Worm (Caenorhabditis elegans) whole organism, late embryonic: Measurements from ENCODE around the gene ain-1.

Experiments used
- C08G9.2 ChIP-seq: sonication (generic microtip); optimal IDR thresholded peaks from 2 replicates; lab custom pipeline; 2016; ENCODE audit warnings: mild to moderate bottlenecking, missing genetic modification characterization, moderate library complexity, missing compliant biosample characterization
- C38D4.7 ChIP-seq: fragments of 200-800 bp; sonication (Bioruptor generic); optimal IDR thresholded peaks from 2 replicates; lab custom pipeline; 2018; ENCODE audit warnings: mild to moderate bottlenecking, missing genetic modification characterization, moderate library complexity, missing compliant biosample characterization
- F13H6.1 ChIP-seq: sonication (generic microtip); optimal IDR thresholded peaks from 2 replicates; lab custom pipeline; 2016; ENCODE audit warnings: missing genetic modification characterization, missing compliant biosample characterization
- K02D7.2 ChIP-seq: sonication (generic microtip); optimal IDR thresholded peaks from 2 replicates; lab custom pipeline; 2017; ENCODE audit warnings: mild to moderate bottlenecking, missing genetic modification characterization, missing compliant biosample characterization
- K09A11.1 ChIP-seq: sonication (generic microtip); optimal IDR thresholded peaks from 2 replicates; lab custom pipeline; 2017; ENCODE audit warnings: antibody characterized with exemption, mild to moderate bottlenecking, missing genetic modification characterization, missing compliant biosample characterization; ENCODE audit not compliant: insufficient read depth
- ahr-1 ChIP-seq: sonication (generic microtip); optimal IDR thresholded peaks from 2 replicates; lab custom pipeline; 2016; ENCODE audit warnings: missing genetic modification characterization, missing compliant biosample characterization
- ama-1 ChIP-seq: fragments of 150-350 bp; optimal IDR thresholded peaks from 2 replicates; lab custom pipeline; 2014
- ceh-14 ChIP-seq: sonication (generic microtip); optimal IDR thresholded peaks from 2 replicates; lab custom pipeline; 2016; ENCODE audit warnings: missing genotype, missing genetic modification characterization, missing compliant biosample characterization
- ceh-18 ChIP-seq: sonication (generic microtip); optimal IDR thresholded peaks from 2 replicates; lab custom pipeline; 2016; ENCODE audit warnings: missing genetic modification characterization, missing compliant biosample characterization
- ceh-19 ChIP-seq: fragments of 200-800 bp; sonication (Bioruptor generic); optimal IDR thresholded peaks from 2 replicates; lab custom pipeline; 2018; ENCODE audit warnings: mild to moderate bottlenecking, missing genetic modification characterization, missing compliant biosample characterization
- ceh-22 ChIP-seq: sonication (generic microtip); optimal IDR thresholded peaks from 2 replicates; lab custom pipeline; 2017; ENCODE audit warnings: missing biosample characterization, missing genetic modification characterization
- ceh-24 ChIP-seq: sonication (generic microtip); optimal IDR thresholded peaks from 2 replicates; lab custom pipeline; 2016; ENCODE audit warnings: mild to moderate bottlenecking, missing genetic modification characterization, missing compliant biosample characterization
- ceh-31 ChIP-seq: sonication (generic microtip); optimal IDR thresholded peaks from 2 replicates; lab custom pipeline; 2016; ENCODE audit warnings: missing genetic modification characterization, missing compliant biosample characterization
- ceh-34 ChIP-seq: sonication (generic microtip); optimal IDR thresholded peaks from 2 replicates; lab custom pipeline; 2016; ENCODE audit warnings: mild to moderate bottlenecking, missing genetic modification characterization, missing compliant biosample characterization
- ceh-45 ChIP-seq: fragments of 200-800 bp; sonication (Bioruptor generic); IDR thresholded peaks from 2 replicates; pipeline ENCODE4 v1.3.6; 2022; ENCODE audit warnings: missing genetic modification reagents, missing genetic modification characterization, missing compliant biosample characterization
- ceh-48 ChIP-seq: sonication (generic microtip); optimal IDR thresholded peaks from 2 replicates; lab custom pipeline; 2016; ENCODE audit warnings: missing genetic modification characterization, inconsistent platforms, missing compliant biosample characterization
- ceh-6 ChIP-seq: fragments of 200-800 bp; sonication (Bioruptor generic); optimal IDR thresholded peaks from 2 replicates; lab custom pipeline; 2018; ENCODE audit warnings: mild to moderate bottlenecking, missing genetic modification characterization, missing compliant biosample characterization
- che-1 ChIP-seq: sonication (generic microtip); optimal IDR thresholded peaks from 2 replicates; lab custom pipeline; 2016; ENCODE audit warnings: mild to moderate bottlenecking, missing genetic modification characterization, missing compliant biosample characterization
- dmd-4 ChIP-seq: sonication (generic microtip); optimal IDR thresholded peaks from 2 replicates; lab custom pipeline; 2016; ENCODE audit warnings: borderline replicate concordance, missing genetic modification characterization, missing compliant biosample characterization
- dve-1 ChIP-seq: sonication (generic microtip); optimal IDR thresholded peaks from 2 replicates; lab custom pipeline; 2017; ENCODE audit warnings: antibody characterized with exemption, mild to moderate bottlenecking, missing genetic modification characterization, missing compliant biosample characterization
- elt-4 ChIP-seq: sonication (generic microtip); optimal IDR thresholded peaks from 2 replicates; lab custom pipeline; 2016; ENCODE audit warnings: missing genetic modification characterization, missing compliant biosample characterization
- eyg-1 ChIP-seq: sonication (generic microtip); optimal IDR thresholded peaks from 2 replicates; lab custom pipeline; 2016; ENCODE audit warnings: missing genotype, missing genetic modification characterization, missing compliant biosample characterization
- fax-1 ChIP-seq: sonication (generic microtip); optimal IDR thresholded peaks from 2 replicates; lab custom pipeline; 2016; ENCODE audit warnings: missing genotype, missing genetic modification characterization, missing compliant biosample characterization
- fkh-10 ChIP-seq: fragments of 150-350 bp; optimal IDR thresholded peaks from 2 replicates; lab custom pipeline; 2014; ENCODE audit warnings: missing biosample characterization, missing genetic modification reagents, missing genetic modification characterization
- fkh-6 ChIP-seq: sonication (generic microtip); optimal IDR thresholded peaks from 2 replicates; lab custom pipeline; 2016; ENCODE audit warnings: missing genetic modification characterization, missing compliant biosample characterization
- gmeb-2 ChIP-seq: sonication (generic microtip); optimal IDR thresholded peaks from 2 replicates; lab custom pipeline; 2016; ENCODE audit warnings: missing genetic modification characterization, inconsistent platforms, missing compliant biosample characterization
- hlh-13 ChIP-seq: fragments of 200-800 bp; sonication (Bioruptor generic); optimal IDR thresholded peaks from 2 replicates; lab custom pipeline; 2018; ENCODE audit warnings: mild to moderate bottlenecking, missing genetic modification characterization, missing compliant biosample characterization
- hlh-15 ChIP-seq: sonication (generic microtip); optimal IDR thresholded peaks from 2 replicates; lab custom pipeline; 2016; ENCODE audit warnings: missing genetic modification characterization, missing compliant biosample characterization
- hlh-6 ChIP-seq: sonication (generic microtip); optimal IDR thresholded peaks from 2 replicates; lab custom pipeline; 2016; ENCODE audit warnings: missing genotype, missing genetic modification characterization, missing compliant biosample characterization
- hlh-8 ChIP-seq: sonication (generic microtip); optimal IDR thresholded peaks from 2 replicates; lab custom pipeline; 2016; ENCODE audit warnings: missing genotype, missing genetic modification characterization, missing compliant biosample characterization
- lim-6 ChIP-seq: sonication (generic microtip); optimal IDR thresholded peaks from 2 replicates; lab custom pipeline; 2016; ENCODE audit warnings: missing genetic modification characterization, missing compliant biosample characterization
- lin-11 ChIP-seq: fragments of 200-800 bp; sonication (Bioruptor generic); optimal IDR thresholded peaks from 2 replicates; lab custom pipeline; 2018; ENCODE audit warnings: mild to moderate bottlenecking, missing genetic modification characterization, missing compliant biosample characterization
- madf-2 ChIP-seq: sonication (generic microtip); optimal IDR thresholded peaks from 2 replicates; lab custom pipeline; 2017; ENCODE audit warnings: missing genetic modification characterization, missing compliant biosample characterization
- nfya-1 ChIP-seq: sonication (generic microtip); optimal IDR thresholded peaks from 2 replicates; lab custom pipeline; 2017; ENCODE audit warnings: missing genetic modification characterization, mild to moderate bottlenecking, missing compliant biosample characterization, antibody characterized with exemption, moderate library complexity
- nhr-11 ChIP-seq: fragments of 150-350 bp; optimal IDR thresholded peaks from 2 replicates; lab custom pipeline; 2014; ENCODE audit warnings: missing biosample characterization, missing genetic modification characterization
- nhr-232 ChIP-seq: sonication (generic microtip); optimal IDR thresholded peaks from 2 replicates; lab custom pipeline; 2016; ENCODE audit warnings: missing genetic modification characterization, missing compliant biosample characterization
- odd-2 ChIP-seq: sonication (generic microtip); optimal IDR thresholded peaks from 2 replicates; lab custom pipeline; 2017; ENCODE audit warnings: antibody characterized with exemption, mild to moderate bottlenecking, missing genetic modification characterization, missing compliant biosample characterization
- pag-3 ChIP-seq: sonication (generic microtip); optimal IDR thresholded peaks from 2 replicates; lab custom pipeline; 2016; ENCODE audit warnings: missing compliant biosample characterization, missing genetic modification characterization, borderline replicate concordance
- pha-2 ChIP-seq: sonication (generic microtip); optimal IDR thresholded peaks from 2 replicates; lab custom pipeline; 2017; ENCODE audit warnings: mild to moderate bottlenecking, missing genetic modification characterization, missing compliant biosample characterization
- pqm-1 ChIP-seq: sonication (generic microtip); optimal IDR thresholded peaks from 2 replicates; lab custom pipeline; 2016; ENCODE audit warnings: missing genetic modification characterization, missing compliant biosample characterization
- pros-1 ChIP-seq: fragments of 150-350 bp; optimal IDR thresholded peaks from 2 replicates; lab custom pipeline; 2014; ENCODE audit warnings: missing biosample characterization, missing genetic modification reagents, missing genetic modification characterization
- ref-2 ChIP-seq: sonication (generic microtip); optimal IDR thresholded peaks from 2 replicates; lab custom pipeline; 2016; ENCODE audit warnings: missing genetic modification characterization, missing compliant biosample characterization
- rnt-1 ChIP-seq: sonication (generic microtip); optimal IDR thresholded peaks from 2 replicates; lab custom pipeline; 2016; ENCODE audit warnings: missing genetic modification characterization, missing compliant biosample characterization
- sdc-2 ChIP-seq: sonication (generic microtip); optimal IDR thresholded peaks from 2 replicates; lab custom pipeline; 2016; ENCODE audit warnings: missing genotype, missing genetic modification characterization, missing compliant biosample characterization
- sox-2 ChIP-seq: fragments of 200-800 bp; sonication (Bioruptor generic); IDR thresholded peaks from 2 replicates; pipeline ENCODE4 v1.3.6; 2022; ENCODE audit warnings: missing genetic modification reagents, missing genetic modification characterization, missing compliant biosample characterization
- sox-4 ChIP-seq: sonication (generic microtip); optimal IDR thresholded peaks from 2 replicates; lab custom pipeline; 2017; ENCODE audit warnings: mild to moderate bottlenecking, missing genetic modification characterization, inconsistent platforms, missing compliant biosample characterization
- syd-9 ChIP-seq: sonication (generic microtip); optimal IDR thresholded peaks from 2 replicates; lab custom pipeline; 2016; ENCODE audit warnings: mild to moderate bottlenecking, missing genetic modification characterization, moderate library complexity, missing compliant biosample characterization
- unc-3 ChIP-seq, 2 experiments: fragments of 200-800 bp in 1 of 2; sonication (Bioruptor generic) in 1 of 2; sonication (generic microtip) in 1 of 2; conservative IDR thresholded peaks in 1 of 2; optimal IDR thresholded peaks in 1 of 2; 2 replicates each; pipeline versions ENCODE4 v1.3.6 to Lab custom; 2016 to 2022; ENCODE audit warnings: missing compliant biosample characterization in 2 of 2, missing genetic modification characterization in 2 of 2, missing genetic modification reagents in 1 of 2
- unc-42 ChIP-seq: sonication (generic microtip); optimal IDR thresholded peaks from 2 replicates; lab custom pipeline; 2016; ENCODE audit warnings: missing genotype, missing genetic modification characterization, missing compliant biosample characterization
- unc-55 ChIP-seq: sonication (generic microtip); optimal IDR thresholded peaks from 2 replicates; lab custom pipeline; 2017; ENCODE audit warnings: missing biosample characterization, missing genetic modification reagents, missing genetic modification characterization
- zip-5 ChIP-seq: sonication (generic microtip); optimal IDR thresholded peaks from 2 replicates; lab custom pipeline; 2016; ENCODE audit warnings: missing genetic modification characterization, missing compliant biosample characterization
- ztf-16 ChIP-seq: sonication (generic microtip); optimal IDR thresholded peaks from 2 replicates; lab custom pipeline; 2017; ENCODE audit warnings: missing genetic modification characterization, missing compliant biosample characterization

The ain-1 gene

DNA sequence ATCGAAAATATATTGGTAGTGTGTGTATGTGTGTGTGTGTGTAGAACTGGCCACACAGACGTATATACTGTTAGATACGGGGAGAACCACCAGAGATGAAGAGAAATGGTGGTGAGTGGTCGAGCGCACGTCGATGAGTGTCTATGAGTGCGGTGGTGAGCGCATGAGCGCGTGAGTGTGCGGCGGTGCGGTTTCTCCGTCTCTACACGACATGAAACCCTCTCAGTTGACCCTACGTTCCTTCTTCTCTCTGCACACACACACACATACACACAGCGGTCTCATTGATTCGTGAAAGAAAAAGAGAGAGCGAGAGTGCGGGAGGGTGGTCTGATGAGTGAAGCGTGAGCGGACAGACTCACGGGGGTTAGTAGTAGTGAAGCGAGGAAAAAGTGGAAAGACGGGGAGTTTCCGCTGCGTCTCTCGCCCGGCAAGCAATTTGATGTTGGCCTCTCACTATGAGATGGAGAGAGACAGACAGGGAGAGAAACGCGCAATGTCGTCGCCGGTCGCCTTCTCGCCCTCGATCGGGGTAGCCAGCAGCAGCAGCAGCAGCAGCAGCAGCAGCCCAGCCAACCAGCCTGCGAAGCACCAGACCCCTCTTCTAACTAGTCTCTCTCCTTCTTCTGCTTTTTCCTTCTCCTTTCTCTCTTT lies 831 bp upstream of the ain-1 start:
- TF ChIP-seq K02D7.2: no peak
- peak; percentile 62 for TF ChIP-seq C08G9.2 (tag; lab: Kevin White, UChicago)
- TF ChIP-seq hlh-6 (tag; lab: Kevin White, UChicago): peak; percentile 77
- no peak for TF ChIP-seq nhr-11 (tag; lab: Kevin White, UChicago)
- peak; percentile 89 for TF ChIP-seq pros-1
- TF ChIP-seq ceh-14 (tag; lab: Kevin White, UChicago): peak; percentile 80
- no peak for TF ChIP-seq zip-5 (tag; lab: Kevin White, UChicago)
- TF ChIP-seq odd-2 (tag; lab: Kevin White, UChicago): no peak
- peak; percentile 96 for TF ChIP-seq ceh-34
- peak; percentile 51 for TF ChIP-seq ceh-19 (GFP tag; lab: Kevin White, UChicago)
- peak; percentile 23 for TF ChIP-seq che-1 (tag; lab: Kevin White, UChicago)
- peak; percentile 44 for TF ChIP-seq ztf-16
- no peak for TF ChIP-seq lim-6 (tag; lab: Kevin White, UChicago)
- peak; percentile 96 for TF ChIP-seq ceh-31
- peak; percentile 73 for TF ChIP-seq fax-1 (tag; lab: Kevin White, UChicago)
- TF ChIP-seq ceh-22: peak; percentile 94
- TF ChIP-seq sox-2 (GFP tag; lab: Robert Waterston, UW): no peak; the same call in 1 of the 2 replicates
- peak; percentile 49 for TF ChIP-seq hlh-8 (tag; lab: Kevin White, UChicago)
- peak; percentile 78 for TF ChIP-seq madf-2
- TF ChIP-seq K09A11.1 (tag; lab: Kevin White, UChicago): no peak
- no peak for TF ChIP-seq hlh-13 (GFP tag; lab: Kevin White, UChicago)
- TF ChIP-seq ceh-18 (tag; lab: Kevin White, UChicago): peak; percentile 99
- no peak for TF ChIP-seq pha-2 (tag; lab: Kevin White, UChicago)
- TF ChIP-seq sox-4 (tag; lab: Kevin White, UChicago): peak; percentile 24
- peak; percentile 80 for TF ChIP-seq syd-9 (tag; lab: Kevin White, UChicago)
- TF ChIP-seq dmd-4 (tag; lab: Kevin White, UChicago): peak; percentile 81
- no peak for TF ChIP-seq elt-4 (tag; lab: Kevin White, UChicago)
- TF ChIP-seq ama-1 (lab: Kevin White, UChicago): no peak
- peak; percentile 62 for TF ChIP-seq eyg-1 (tag; lab: Kevin White, UChicago)
- TF ChIP-seq pag-3 (tag; lab: Kevin White, UChicago): peak; percentile 50
- peak; percentile 79 for TF ChIP-seq pqm-1 (tag; lab: Kevin White, UChicago)
- TF ChIP-seq ref-2 (tag; lab: Kevin White, UChicago): peak; percentile 98
- peak; percentile 100 for TF ChIP-seq rnt-1
- no peak for TF ChIP-seq nhr-232 (tag; lab: Kevin White, UChicago)
- no peak for TF ChIP-seq hlh-15 (tag; lab: Kevin White, UChicago)
- no peak for TF ChIP-seq unc-3 (GFP tag; conservative IDR thresholded peaks at IDR 0.05; lab: Robert Waterston, UW)
- peak; percentile 48 for TF ChIP-seq unc-3 (tag; optimal IDR thresholded peaks at IDR 0.05; lab: Kevin White, UChicago)
- TF ChIP-seq lin-11: no peak
- TF ChIP-seq fkh-10: peak; percentile 71
- peak; percentile 27 for TF ChIP-seq C38D4.7 (GFP tag; lab: Kevin White, UChicago)
- peak; percentile 88 for TF ChIP-seq unc-42 (tag; lab: Kevin White, UChicago)
- no peak for TF ChIP-seq ceh-45 (GFP tag; lab: Robert Waterston, UW)
- peak; percentile 96 for TF ChIP-seq F13H6.1 (tag; lab: Kevin White, UChicago)
- no peak for TF ChIP-seq ceh-24 (tag; lab: Kevin White, UChicago)
- no peak for TF ChIP-seq gmeb-2 (tag; lab: Kevin White, UChicago)
- peak; percentile 58 for TF ChIP-seq fkh-6 (tag; lab: Kevin White, UChicago)
- TF ChIP-seq ceh-6: peak; percentile 61
- peak; percentile 86 for TF ChIP-seq dve-1
- no peak for TF ChIP-seq ahr-1 (tag; lab: Kevin White, UChicago)
- peak; percentile 86 for TF ChIP-seq ceh-48 (tag; lab: Kevin White, UChicago)
- peak; percentile 86 for TF ChIP-seq unc-55 (GFP tag; lab: Kevin White, UChicago)
- peak; percentile 91 for TF ChIP-seq sdc-2 (tag; lab: Kevin White, UChicago)
- peak; percentile 100 for TF ChIP-seq nfya-1 (tag; lab: Kevin White, UChicago)
